Worm (Caenorhabditis elegans): ENCODE results near the gene C25G4.7.
A peak's percentile ranks its signal among the peaks of the same experiment; 100 is the strongest.
"Not testable (repeated sequence)": the region's sequence is repeated elsewhere in the genome, so short reads cannot be mapped to it uniquely, and the experiment has no call there.

The C25G4.7 gene

DNA sequence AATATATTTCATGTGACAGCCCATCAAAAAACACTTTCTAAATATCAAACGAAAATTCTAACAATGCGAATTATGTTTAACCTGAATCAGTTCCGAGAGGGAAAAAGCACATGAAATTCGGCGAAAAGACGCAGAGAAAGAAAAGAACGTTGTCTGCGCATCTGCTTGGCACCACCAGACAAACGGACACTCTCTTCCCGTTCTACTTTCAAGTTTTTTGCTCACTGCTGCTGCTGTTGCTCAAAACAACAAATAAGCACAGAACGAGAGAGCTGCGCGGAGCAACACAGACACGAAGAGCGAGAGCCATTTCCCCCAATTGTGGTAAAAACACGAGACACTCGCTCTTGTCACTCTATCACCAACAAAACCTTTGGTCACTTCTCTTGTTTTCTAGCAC lies 8.1 kb downstream of the C25G4.7 start (continued):
- TF ChIP-seq ces-1 (GFP tag; optimal IDR thresholded peaks at IDR 0.05): no peak
- TF ChIP-seq nhr-71 (tag; optimal IDR thresholded peaks at IDR 0.05): no peak
- no peak for TF ChIP-seq dpl-1 (GFP tag; optimal IDR thresholded peaks at IDR 0.05)
- peak; percentile 19 for TF ChIP-seq fkh-10 (GFP tag; optimal IDR thresholded peaks at IDR 0.05)
- TF ChIP-seq nhr-20 (tag; optimal IDR thresholded peaks at IDR 0.05): no peak
- no peak for TF ChIP-seq nhr-19 (GFP tag; conservative IDR thresholded peaks at IDR 0.05)

DNA sequence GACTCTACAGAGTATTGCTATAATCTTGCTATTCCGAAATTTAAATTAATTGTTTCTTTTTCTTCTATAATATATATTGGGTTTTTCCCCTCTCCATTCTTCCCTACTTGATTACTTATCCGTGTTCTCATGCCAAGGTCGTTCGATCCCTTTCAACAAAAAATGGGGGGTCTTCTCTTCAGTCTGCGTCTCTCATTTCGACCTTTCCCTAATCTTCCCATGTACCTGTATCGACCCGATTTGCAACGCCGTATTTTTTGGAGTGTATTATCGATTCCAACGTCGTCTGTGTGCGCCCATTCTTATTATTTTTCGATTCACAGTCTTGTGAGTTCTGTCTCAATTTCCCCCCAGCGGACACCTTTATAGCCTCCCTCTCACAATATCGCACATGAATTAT lies 11.0 kb downstream of the C25G4.7 start:
- peak; percentile 23 for TF ChIP-seq nhr-20 (tag; optimal IDR thresholded peaks at IDR 0.05)
- TF ChIP-seq elt-3 (tag; optimal IDR thresholded peaks at IDR 0.05): peak in 1 of 6 experiments; percentile 53
- peak; percentile 83 for TF ChIP-seq nhr-85 (tag)
- TF ChIP-seq mdl-1 (tag; optimal IDR thresholded peaks at IDR 0.05): no peak
- no peak for TF ChIP-seq nhr-11 (tag; optimal IDR thresholded peaks at IDR 0.05)
- peak; percentile 40 for TF ChIP-seq blmp-1 (tag; optimal IDR thresholded peaks at IDR 0.05)
- no peak for TF ChIP-seq jun-1 (tag; optimal IDR thresholded peaks at IDR 0.05)
- TF ChIP-seq hpl-2 (GFP tag; optimal IDR thresholded peaks at IDR 0.05): no peak
- TF ChIP-seq lin-35 (GFP tag; optimal IDR thresholded peaks at IDR 0.05): peak in 1 of 2 experiments; percentile 11
- TF ChIP-seq aha-1 (tag; optimal IDR thresholded peaks at IDR 0.05): no peak
- peak; percentile 3 for TF ChIP-seq nhr-71 (tag; optimal IDR thresholded peaks at IDR 0.05)
- TF ChIP-seq dpl-1 (GFP tag; optimal IDR thresholded peaks at IDR 0.05): no peak
- TF ChIP-seq nhr-28 (tag; optimal IDR thresholded peaks at IDR 0.05): no peak
- peak; percentile 79 for TF ChIP-seq lin-14 (GFP tag; optimal IDR thresholded peaks at IDR 0.05)
- TF ChIP-seq lsy-2 (tag; optimal IDR thresholded peaks at IDR 0.05): no peak
- TF ChIP-seq snu-23 (GFP tag; optimal IDR thresholded peaks at IDR 0.05): peak; percentile 19

DNA sequence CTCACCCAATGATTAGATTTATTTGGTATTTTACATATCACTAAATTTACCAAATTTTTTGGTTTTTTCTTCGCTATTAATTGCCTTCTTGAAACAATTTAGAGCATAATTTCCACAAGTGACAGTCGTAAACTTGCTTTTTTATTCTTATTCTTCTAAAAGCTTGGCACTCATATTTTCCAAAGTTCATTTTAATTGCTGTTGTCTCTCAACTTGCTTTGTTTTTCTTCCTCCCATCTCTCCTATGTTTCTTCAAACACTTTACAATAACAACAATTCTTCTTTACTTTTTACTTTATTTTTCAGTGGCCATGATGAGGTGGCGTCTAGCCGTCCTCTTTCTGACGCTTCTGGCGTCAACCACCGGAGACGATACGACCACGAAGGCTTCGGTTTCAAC lies 11.6 kb downstream of the C25G4.7 start, which contains the start of gene igdb-2:
igdb-2 (plus strand) TSS at position 301 of the 400 bp plus-strand sequence.
- TF ChIP-seq unc-86 (tag; optimal IDR thresholded peaks at IDR 0.05) (no peak), aly-2 (tag; optimal IDR thresholded peaks at IDR 0.05) (no peak), elt-2 (tag; optimal IDR thresholded peaks at IDR 0.05) (no peak), fkh-4 (tag; optimal IDR thresholded peaks at IDR 0.05; ENCODE audit: borderline replicate concordance) (no peak), isw-1 (GFP tag; IDR thresholded peaks at IDR 0.05) (no peak), nhr-47 (tag; optimal IDR thresholded peaks at IDR 0.05) (no peak), pag-3 (tag; optimal IDR thresholded peaks at IDR 0.05; ENCODE audit: borderline replicate concordance, insufficient read depth) (no peak), nhr-12 (tag; optimal IDR thresholded peaks at IDR 0.05) (no peak), xbp-1 (tag; optimal IDR thresholded peaks at IDR 0.05) (no peak), blmp-1 (tag; optimal IDR thresholded peaks at IDR 0.05) (no peak), dpl-1 (GFP tag; optimal IDR thresholded peaks at IDR 0.05) (no peak), aha-1 (tag; optimal IDR thresholded peaks at IDR 0.05) (no peak), lin-15B (tag; optimal IDR thresholded peaks at IDR 0.05) (no peak), swsn-7 (tag; optimal IDR thresholded peaks at IDR 0.05) (no peak)

DNA sequence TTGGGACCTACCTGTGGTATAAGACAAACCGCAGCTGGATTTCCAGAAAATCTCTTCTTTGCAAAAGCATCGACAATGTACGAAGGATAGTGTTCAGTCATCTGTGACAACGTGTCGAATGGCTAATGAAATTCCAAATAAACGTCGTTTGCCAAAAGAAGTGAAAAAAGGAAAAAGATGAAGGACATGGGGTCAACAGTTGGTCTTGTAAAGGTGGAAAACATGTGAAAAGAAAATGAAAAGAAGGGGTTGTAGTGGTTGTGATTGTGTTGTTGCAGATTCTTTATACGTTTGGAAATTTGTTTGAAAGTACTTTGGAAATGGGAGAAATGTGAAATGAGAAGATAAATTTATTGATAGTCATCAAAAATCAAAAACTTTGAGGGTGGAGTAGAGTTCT lies 20.2 kb downstream of the C25G4.7 start, which contains the start of gene T04A11.1:
T04A11.1 (minus strand) TSS at position 101 of the 400 bp plus-strand sequence.
- not testable (repeated sequence) for TF ChIP-seq unc-86 (tag; optimal IDR thresholded peaks at IDR 0.05); skn-1 (tag; optimal IDR thresholded peaks at IDR 0.05); mab-9 (GFP tag; IDR thresholded peaks at IDR 0.05)

DNA sequence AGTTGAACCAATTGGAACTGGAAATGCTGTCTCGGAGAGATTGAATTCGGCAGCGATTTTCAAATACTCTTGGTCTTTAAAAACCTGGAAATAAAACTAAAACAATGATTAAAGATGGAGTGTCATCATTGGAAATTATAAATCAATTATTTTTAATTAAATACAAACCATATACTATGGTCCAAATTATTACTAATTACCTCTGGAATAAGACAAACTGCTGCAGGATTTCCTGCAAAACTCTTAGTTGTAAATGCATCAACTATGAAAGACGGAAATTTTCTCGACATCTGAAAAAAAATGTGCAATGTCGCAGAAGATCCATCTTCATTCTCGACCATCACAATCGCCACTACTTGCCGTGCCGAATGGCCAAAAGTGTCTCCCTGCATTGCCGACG lies 22.0 kb downstream of the C25G4.7 start, which contains the start of gene igdb-1:
igdb-1 (plus strand) TSS at position 301 of the 400 bp plus-strand sequence.
- not testable (repeated sequence) for TF ChIP-seq grh-1 (GFP tag; IDR thresholded peaks at IDR 0.05); nhr-85 (tag); mab-9 (GFP tag; IDR thresholded peaks at IDR 0.05)
